Worm (Caenorhabditis elegans) whole organism, early embryonic: ENCODE measurements around the gene F13E6.1.

Experiments used
- F13C5.2 ChIP-seq: sonication (generic microtip); optimal IDR thresholded peaks from 2 replicates; lab custom pipeline; 2017; ENCODE audit warnings: mild to moderate bottlenecking, missing genetic modification characterization, inconsistent platforms, missing compliant biosample characterization
- hmbx-1 ChIP-seq: sonication (generic microtip); optimal IDR thresholded peaks from 2 replicates; lab custom pipeline; 2016; ENCODE audit warnings: mild to moderate bottlenecking, missing genetic modification characterization, missing compliant biosample characterization
- hmg-4 ChIP-seq: fragments of 200-800 bp; sonication (Bioruptor generic); optimal IDR thresholded peaks from 2 replicates; lab custom pipeline; 2018; ENCODE audit warnings: mild to moderate bottlenecking, missing genetic modification characterization, missing compliant biosample characterization
- pes-1 ChIP-seq: fragments of 200-800 bp; sonication (Bioruptor generic); IDR thresholded peaks from 2 replicates; pipeline ENCODE4 v1.3.6; 2022; ENCODE audit warnings: missing genetic modification reagents, missing genetic modification characterization, missing compliant biosample characterization
- tbx-11 ChIP-seq: fragments of 200-800 bp; sonication (Bioruptor generic); IDR thresholded peaks from 2 replicates; pipeline ENCODE4 v1.3.6; 2022; ENCODE audit warnings: missing genetic modification characterization, missing compliant biosample characterization
- tbx-37 ChIP-seq: fragments of 200-800 bp; sonication (Bioruptor generic); conservative IDR thresholded peaks from 2 replicates; pipeline ENCODE4 v1.3.6; 2022; ENCODE audit warnings: missing genetic modification reagents, missing genetic modification characterization, missing compliant biosample characterization
- tra-4 ChIP-seq: sonication (generic microtip); optimal IDR thresholded peaks from 2 replicates; lab custom pipeline; 2017; ENCODE audit warnings: missing genetic modification characterization, missing compliant biosample characterization

ce11 chrX:10717019-10717418, 40.1 kb upstream of the F13E6.1 start, which contains the start of gene T01C1.4:
- TF ChIP-seq pes-1 (GFP tag; lab: Robert Waterston, UW) (no peak), F13C5.2 (no peak), hmg-4 (GFP tag; lab: Kevin White, UChicago) (no peak), tra-4 (tag; lab: Kevin White, UChicago) (no peak), tbx-37 (GFP tag; lab: Robert Waterston, UW) (no peak), hmbx-1 (no peak), tbx-11 (GFP tag; lab: Robert Waterston, UW) (no peak)
